Worm (Caenorhabditis elegans) whole organism, young adult: ENCODE measurements around the gene lfi-1.

Experiments used
- F10E7.11 ChIP-seq: sonication (generic microtip); optimal IDR thresholded peaks from 2 replicates; lab custom pipeline; 2017; ENCODE audit warnings: mild to moderate bottlenecking, missing genetic modification characterization, moderate library complexity, missing compliant biosample characterization
- F23B12.7 ChIP-seq: sonication (generic microtip); optimal IDR thresholded peaks from 2 replicates; lab custom pipeline; 2017; ENCODE audit warnings: missing genetic modification characterization, mild to moderate bottlenecking, missing compliant biosample characterization, antibody characterized with exemption, moderate library complexity; ENCODE audit not compliant: insufficient read depth
- F33H1.4 ChIP-seq: fragments of 200-800 bp; sonication (Bioruptor generic); IDR thresholded peaks from 2 replicates; pipeline ENCODE4 v1.3.6; 2022; ENCODE audit warnings: missing genetic modification reagents, missing genetic modification characterization, missing compliant biosample characterization
- F37B4.10 ChIP-seq: fragments of 200-800 bp; sonication (Bioruptor generic); IDR thresholded peaks from 2 replicates; pipeline ENCODE4 v1.3.6; 2022; ENCODE audit warnings: missing genetic modification characterization, missing compliant biosample characterization
- F39B2.1 ChIP-seq: fragments of 200-800 bp; sonication (Bioruptor generic); IDR thresholded peaks from 2 replicates; pipeline ENCODE4 v1.3.6; 2022; ENCODE audit warnings: missing genetic modification reagents, missing genetic modification characterization, missing compliant biosample characterization
- F49E8.2 ChIP-seq: sonication (generic microtip); optimal IDR thresholded peaks from 3 replicates; lab custom pipeline; 2017; ENCODE audit warnings: missing genetic modification characterization, mild to moderate bottlenecking, missing compliant biosample characterization, antibody characterized with exemption, moderate library complexity; ENCODE audit not compliant: insufficient read depth
- Y53F4B.3 ChIP-seq: fragments of 200-800 bp; sonication (Bioruptor generic); IDR thresholded peaks from 2 replicates; pipeline ENCODE4 v1.3.6; 2022; ENCODE audit warnings: missing genetic modification reagents, missing genetic modification characterization, missing compliant biosample characterization
- Y53G8AR.9 ChIP-seq: fragments of 200-800 bp; sonication (Bioruptor generic); conservative IDR thresholded peaks from 2 replicates; pipeline ENCODE4 v1.3.6; 2022; ENCODE audit warnings: missing genetic modification reagents, missing genetic modification characterization, missing compliant biosample characterization
- Y95B8A.8 ChIP-seq: fragments of 200-800 bp; sonication (Bioruptor generic); IDR thresholded peaks from 2 replicates; pipeline ENCODE4 v1.3.6; 2022; ENCODE audit warnings: missing genetic modification reagents, missing genetic modification characterization, missing compliant biosample characterization
- akir-1 ChIP-seq: fragments of 200-800 bp; sonication (Bioruptor generic); optimal IDR thresholded peaks from 2 replicates; lab custom pipeline; 2018; ENCODE audit warnings: mild to moderate bottlenecking, missing genetic modification characterization, moderate library complexity, missing compliant biosample characterization
- aptf-2 ChIP-seq: fragments of 200-800 bp; sonication (Bioruptor generic); conservative IDR thresholded peaks from 2 replicates; pipeline ENCODE4 v1.3.6; 2022; ENCODE audit warnings: missing genetic modification reagents, missing genetic modification characterization, missing compliant biosample characterization
- aptf-3 ChIP-seq: fragments of 200-800 bp; sonication (Bioruptor generic); IDR thresholded peaks from 2 replicates; pipeline ENCODE4 v1.3.6; 2022; ENCODE audit warnings: missing genetic modification characterization, missing compliant biosample characterization
- attf-5 ChIP-seq: fragments of 200-800 bp; sonication (Bioruptor generic); optimal IDR thresholded peaks from 2 replicates; lab custom pipeline; 2018; ENCODE audit warnings: mild to moderate bottlenecking, missing genetic modification characterization, missing compliant biosample characterization
- bed-1 ChIP-seq: fragments of 200-800 bp; sonication (Bioruptor generic); IDR thresholded peaks from 2 replicates; pipeline ENCODE4 v1.3.6; 2022; ENCODE audit warnings: missing genetic modification reagents, missing genetic modification characterization, missing compliant biosample characterization
- bed-2 ChIP-seq: fragments of 200-800 bp; sonication (Bioruptor generic); IDR thresholded peaks from 2 replicates; pipeline ENCODE4 v1.3.6; 2022; ENCODE audit warnings: missing genetic modification reagents, missing genetic modification characterization, missing compliant biosample characterization
- ccch-3 ChIP-seq: fragments of 200-800 bp; sonication (Bioruptor generic); optimal IDR thresholded peaks from 2 replicates; lab custom pipeline; 2018; ENCODE audit warnings: mild to moderate bottlenecking, missing genetic modification characterization, missing compliant biosample characterization
- cebp-1 ChIP-seq, 2 experiments: fragments of 200-800 bp in 1 of 2; sonication (Bioruptor generic) in 1 of 2; sonication (generic microtip) in 1 of 2; IDR thresholded peaks in 1 of 2; optimal IDR thresholded peaks in 1 of 2; 2 replicates each; pipeline versions ENCODE4 v1.3.6 to Lab custom; 2017 to 2022; ENCODE audit warnings: missing compliant biosample characterization in 2 of 2, missing genetic modification characterization in 2 of 2, mild to moderate bottlenecking in 1 of 2, missing genetic modification reagents in 1 of 2, moderate library complexity in 1 of 2
- ceh-27 ChIP-seq: fragments of 200-800 bp; sonication (Bioruptor generic); optimal IDR thresholded peaks from 2 replicates; lab custom pipeline; 2018; ENCODE audit warnings: mild to moderate bottlenecking, missing genetic modification characterization, moderate library complexity, missing compliant biosample characterization
- ceh-91 ChIP-seq: fragments of 200-800 bp; sonication (Bioruptor generic); IDR thresholded peaks from 2 replicates; pipeline ENCODE4 v1.3.6; 2022; ENCODE audit warnings: missing genetic modification reagents, missing genetic modification characterization, missing compliant biosample characterization
- egl-44 ChIP-seq: fragments of 200-800 bp; sonication (Bioruptor generic); IDR thresholded peaks from 2 replicates; pipeline ENCODE4 v1.3.6; 2022; ENCODE audit warnings: missing genetic modification reagents, missing genetic modification characterization, missing compliant biosample characterization
- egrh-3 ChIP-seq: fragments of 200-800 bp; sonication (Bioruptor generic); IDR thresholded peaks from 2 replicates; pipeline ENCODE4 v1.3.6; 2022; ENCODE audit warnings: missing genetic modification reagents, missing genetic modification characterization, missing compliant biosample characterization
- ekl-4 ChIP-seq: fragments of 200-800 bp; sonication (Bioruptor generic); IDR thresholded peaks from 2 replicates; pipeline ENCODE4 v1.3.6; 2022; ENCODE audit warnings: missing genetic modification reagents, missing genetic modification characterization, missing compliant biosample characterization
- ets-4 ChIP-seq: fragments of 200-800 bp; sonication (Bioruptor generic); optimal IDR thresholded peaks from 2 replicates; lab custom pipeline; 2018; ENCODE audit warnings: mild to moderate bottlenecking, missing genetic modification characterization, missing compliant biosample characterization
- hmg-1.2 ChIP-seq: fragments of 200-800 bp; sonication (Bioruptor generic); IDR thresholded peaks from 2 replicates; pipeline ENCODE4 v1.3.6; 2022; ENCODE audit warnings: missing genetic modification reagents, missing genetic modification characterization, missing compliant biosample characterization
- hrde-1 ChIP-seq: sonication (generic microtip); optimal IDR thresholded peaks from 2 replicates; lab custom pipeline; 2016; ENCODE audit warnings: missing genetic modification characterization, mild to moderate bottlenecking, missing compliant biosample characterization, moderate library complexity, missing genotype, missing genetic modification reagents, borderline replicate concordance
- lin-40 ChIP-seq: sonication (generic microtip); optimal IDR thresholded peaks from 2 replicates; lab custom pipeline; 2016; ENCODE audit warnings: missing genetic modification characterization, mild to moderate bottlenecking, missing compliant biosample characterization, missing genotype, missing genetic modification reagents
- nfya-2 ChIP-seq: fragments of 200-800 bp; sonication (Bioruptor generic); IDR thresholded peaks from 2 replicates; pipeline ENCODE4 v1.3.6; 2022; ENCODE audit warnings: missing genetic modification reagents, missing genetic modification characterization, missing compliant biosample characterization
- nfyb-1 ChIP-seq: fragments of 200-800 bp; sonication (Bioruptor generic); IDR thresholded peaks from 2 replicates; pipeline ENCODE4 v1.3.6; 2022; ENCODE audit warnings: missing genetic modification reagents, missing genetic modification characterization, missing compliant biosample characterization
- nhr-179 ChIP-seq: sonication (generic microtip); optimal IDR thresholded peaks from 2 replicates; lab custom pipeline; 2016; ENCODE audit warnings: mild to moderate bottlenecking, missing genetic modification characterization, missing compliant biosample characterization
- pha-4 ChIP-seq: fragments of 150-350 bp; sonication (generic microtip); optimal IDR thresholded peaks from 2 replicates; lab custom pipeline; 2014; ENCODE audit warnings: missing biosample characterization, missing genetic modification reagents, missing genetic modification characterization
- repo-1 ChIP-seq: sonication (generic microtip); optimal IDR thresholded peaks from 2 replicates; lab custom pipeline; 2017; ENCODE audit warnings: mild to moderate bottlenecking, missing genetic modification characterization, missing compliant biosample characterization
- sdz-38 ChIP-seq: sonication (generic microtip); optimal IDR thresholded peaks from 2 replicates; lab custom pipeline; 2016; ENCODE audit warnings: missing genotype, missing genetic modification characterization, missing compliant biosample characterization
- snpc-1.1 ChIP-seq: sonication (generic microtip); optimal IDR thresholded peaks from 2 replicates; lab custom pipeline; 2017; ENCODE audit warnings: missing genetic modification characterization, mild to moderate bottlenecking, missing compliant biosample characterization, antibody characterized with exemption, moderate library complexity, missing genotype, missing genetic modification reagents; ENCODE audit not compliant: insufficient read depth
- snpc-1.3 ChIP-seq: sonication (generic microtip); optimal IDR thresholded peaks from 2 replicates; lab custom pipeline; 2017; ENCODE audit warnings: missing genetic modification characterization, mild to moderate bottlenecking, missing compliant biosample characterization, antibody characterized with exemption, moderate library complexity, missing genotype, missing genetic modification reagents; ENCODE audit not compliant: insufficient read depth
- sptf-2 ChIP-seq: fragments of 200-800 bp; sonication (Bioruptor generic); optimal IDR thresholded peaks from 2 replicates; lab custom pipeline; 2018; ENCODE audit warnings: mild to moderate bottlenecking, missing genetic modification characterization, missing compliant biosample characterization
- tlf-1 ChIP-seq: fragments of 200-800 bp; sonication (Bioruptor generic); optimal IDR thresholded peaks from 2 replicates; lab custom pipeline; 2018; ENCODE audit warnings: mild to moderate bottlenecking, missing genetic modification characterization, missing compliant biosample characterization
- zfh-2 ChIP-seq: fragments of 200-800 bp; sonication (Bioruptor generic); conservative IDR thresholded peaks from 2 replicates; pipeline ENCODE4 v1.3.6; 2022; ENCODE audit warnings: missing genetic modification reagents, missing genetic modification characterization, missing compliant biosample characterization
- ztf-22 ChIP-seq: fragments of 200-800 bp; sonication (Bioruptor generic); optimal IDR thresholded peaks from 2 replicates; lab custom pipeline; 2018; ENCODE audit warnings: mild to moderate bottlenecking, missing genetic modification characterization, moderate library complexity, missing compliant biosample characterization
- ztf-26 ChIP-seq: sonication (generic microtip); optimal IDR thresholded peaks from 2 replicates; lab custom pipeline; 2017; ENCODE audit warnings: missing genetic modification characterization, missing compliant biosample characterization
- ztf-6 ChIP-seq: fragments of 200-800 bp; sonication (Bioruptor generic); IDR thresholded peaks from 2 replicates; pipeline ENCODE4 v1.3.6; 2022; ENCODE audit warnings: missing genetic modification reagents, missing genetic modification characterization, missing compliant biosample characterization

Gene lfi-1

DNA sequence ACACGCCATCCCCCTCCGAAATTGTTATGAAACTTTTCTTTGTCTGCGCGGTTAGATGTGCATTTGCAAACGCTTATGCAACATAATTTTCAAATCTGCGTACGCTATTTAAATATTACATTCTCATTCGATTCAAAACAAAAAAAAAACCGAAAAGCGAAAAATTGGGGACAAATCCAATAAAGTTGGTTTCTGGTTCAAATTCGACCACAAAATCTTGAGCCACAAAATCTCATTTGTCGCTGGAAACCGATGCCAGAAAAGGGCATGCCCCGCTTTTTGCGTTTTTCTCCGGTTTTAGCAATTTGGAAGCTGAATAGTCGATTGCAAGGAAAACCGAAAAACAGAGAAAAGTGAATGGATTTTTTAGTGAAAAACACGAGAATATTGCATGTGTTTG, 44.6 kb upstream of the lfi-1 start:
- no peak for TF ChIP-seq attf-5
- no peak for TF ChIP-seq tlf-1 (GFP tag; lab: Kevin White, UChicago)
- no peak for TF ChIP-seq ztf-6 (GFP tag; lab: Robert Waterston, UW)
- no peak for TF ChIP-seq sdz-38 (tag; lab: Kevin White, UChicago)

DNA sequence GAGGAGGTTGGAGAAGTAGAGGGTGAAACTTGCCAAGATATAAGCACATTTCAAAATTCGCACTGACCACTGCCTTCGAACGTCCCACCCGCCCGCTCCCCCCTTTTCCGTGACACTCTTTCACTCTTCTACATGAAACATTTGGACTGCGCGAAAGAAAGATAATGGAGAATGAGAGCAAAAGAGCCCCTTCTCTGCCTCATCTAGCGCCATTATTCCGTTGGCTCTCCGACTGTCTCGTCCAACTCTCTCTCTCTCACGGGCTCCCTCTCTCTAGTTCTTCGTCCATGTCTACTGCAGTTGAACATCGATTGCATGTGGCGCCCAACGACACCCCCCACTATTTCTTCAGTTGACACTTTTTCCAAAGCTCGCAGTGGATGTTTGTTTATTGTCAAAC, 43.7 kb upstream of the lfi-1 start:
- TF ChIP-seq F37B4.10 (GFP tag; lab: Robert Waterston, UW) (0 out of 2 replicates have a peak, but pooled peaks have one; percentile 32), aptf-3 (no peak)

DNA sequence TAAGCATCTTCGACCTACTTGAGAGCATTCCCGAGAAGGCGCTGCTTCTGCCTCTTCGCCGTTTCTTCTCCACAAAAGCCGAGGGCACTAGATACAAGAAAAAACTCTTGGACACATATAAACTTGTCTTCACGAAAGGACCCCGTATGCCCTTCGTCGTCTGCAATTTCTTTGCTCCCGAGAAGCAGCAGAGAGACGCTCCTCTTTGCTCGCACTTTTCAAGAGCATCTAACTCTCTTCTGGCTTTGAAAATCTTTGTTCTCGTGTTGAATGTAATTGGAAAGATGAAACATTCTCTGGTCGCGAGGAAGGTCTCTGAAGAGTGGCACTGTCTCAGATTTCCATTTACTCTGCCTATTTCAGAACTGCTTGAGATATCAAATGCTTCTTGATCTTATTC, 37.6 kb upstream of the lfi-1 start:
- TF ChIP-seq ceh-27 (GFP tag; lab: Kevin White, UChicago) (peak; percentile 47), pha-4 (no peak)
- TF ChIP-seq, all 124 proteins: peak for 1

DNA sequence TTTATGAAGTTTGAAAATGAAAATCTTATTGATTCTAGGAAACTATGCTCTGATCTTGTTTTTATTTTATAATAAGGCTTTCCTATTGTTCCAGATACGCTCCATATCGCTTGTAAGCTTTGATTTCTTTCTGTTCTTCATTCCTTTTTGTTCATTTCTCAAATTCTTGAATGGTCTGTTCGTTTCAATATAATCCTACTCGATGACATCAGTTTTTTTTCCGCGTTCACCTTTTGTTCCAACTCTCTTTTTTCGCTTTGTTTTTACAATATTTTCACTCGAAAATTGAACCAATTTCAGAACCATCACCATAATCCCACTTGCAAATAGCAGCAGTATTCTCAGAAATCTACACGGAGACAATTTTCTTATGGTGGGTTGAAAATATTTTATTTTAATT, 28.9 kb upstream of the lfi-1 start, which contains the start of gene tyra-3:
tyra-3 (plus strand) TSS at position 301 of the 400 bp plus-strand sequence.
- TF ChIP-seq snpc-1.3 = no peak
- no peak for TF ChIP-seq F23B12.7 (tag; lab: Kevin White, UChicago)
- TF ChIP-seq F33H1.4 = no peak
- no peak for TF ChIP-seq ccch-3 (GFP tag; lab: Kevin White, UChicago)
- no peak for TF ChIP-seq cebp-1 (GFP tag; IDR thresholded peaks at IDR 0.05; lab: Robert Waterston, UW)
- TF ChIP-seq cebp-1 (tag; optimal IDR thresholded peaks at IDR 0.05; lab: Kevin White, UChicago) = no peak
- TF ChIP-seq hrde-1 (tag; lab: Kevin White, UChicago) = no peak
- no peak for TF ChIP-seq bed-1 (GFP tag; lab: Robert Waterston, UW)
- TF ChIP-seq F49E8.2 (tag; lab: Kevin White, UChicago) = no peak
- no peak for TF ChIP-seq ztf-26
- no peak for TF ChIP-seq snpc-1.1 (tag; lab: Kevin White, UChicago)
- TF ChIP-seq repo-1 (tag; lab: Kevin White, UChicago) = no peak
- no peak for TF ChIP-seq ztf-6 (GFP tag; lab: Robert Waterston, UW)

DNA sequence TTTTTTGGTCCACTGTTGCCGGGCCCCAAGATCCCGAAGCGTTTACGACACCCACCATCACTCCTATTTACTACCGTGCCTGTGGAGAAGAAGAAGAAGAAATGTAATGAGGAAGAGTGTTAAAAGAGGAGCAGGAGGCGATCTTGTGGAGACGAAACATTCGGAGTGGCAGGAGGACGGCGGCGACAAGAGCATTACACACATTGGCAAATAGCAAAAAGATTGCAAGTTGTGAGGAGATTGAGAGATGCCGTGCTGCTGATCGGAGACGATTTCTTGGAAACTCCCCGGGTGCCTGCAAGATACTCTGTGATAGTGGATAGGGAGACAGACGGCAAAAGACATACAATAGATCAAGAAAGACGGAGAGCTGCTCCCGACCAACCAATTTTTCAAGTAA, 19.4 kb upstream of the lfi-1 start, which contains the start of gene M03F4.4:
M03F4.4 (minus strand) TSS at position 160 of the 400 bp plus-strand sequence.
- TF ChIP-seq sptf-2 = no peak
- no peak for TF ChIP-seq aptf-2 (GFP tag; lab: Robert Waterston, UW)
- no peak for TF ChIP-seq ztf-22
- TF ChIP-seq zfh-2 (GFP tag; lab: Robert Waterston, UW) = peak; percentile 66

DNA sequence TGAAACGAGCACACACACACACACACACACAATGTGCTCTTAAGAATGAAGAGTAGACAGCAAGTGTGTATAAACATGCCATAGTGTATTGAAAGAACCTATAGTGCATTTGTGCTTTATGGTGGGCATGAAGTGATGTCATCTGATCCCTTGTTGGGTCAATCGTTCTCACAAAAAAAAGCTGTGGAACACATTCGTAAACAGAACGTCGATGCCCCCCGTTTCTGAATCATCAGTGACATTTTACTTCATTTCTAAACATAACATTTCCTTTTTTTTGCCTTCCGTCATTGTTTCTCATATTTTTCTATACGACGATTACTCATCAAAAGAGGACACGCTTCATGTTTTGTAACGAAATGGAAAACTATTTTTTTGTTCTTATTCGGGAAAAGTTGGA, 17.6 kb upstream of the lfi-1 start:
- TF ChIP-seq akir-1 (GFP tag; lab: Kevin White, UChicago) (no peak), Y53G8AR.9 (no peak), Y95B8A.8 (no peak), egl-44 (GFP tag; lab: Robert Waterston, UW) (no peak), nfya-2 (GFP tag; lab: Robert Waterston, UW) (no peak), F10E7.11 (no peak), Y53F4B.3 (no peak), hmg-1.2 (GFP tag; lab: Robert Waterston, UW) (no peak), sdz-38 (tag; lab: Kevin White, UChicago) (no peak), ceh-91 (GFP tag; lab: Robert Waterston, UW) (no peak), bed-2 (no peak), lin-40 (no peak), nfyb-1 (no peak), ekl-4 (GFP tag; lab: Robert Waterston, UW) (no peak), ets-4 (GFP tag; lab: Kevin White, UChicago) (no peak), egrh-3 (no peak), F39B2.1 (no peak), nhr-179 (tag; lab: Kevin White, UChicago) (no peak)
